Fruit fly (Drosophila melanogaster) whole organism, larva: ENCODE measurements around the gene PGRP-LA.

Source experiments
- noc ChIP-seq: fragments of 200-800 bp; sonication (Bioruptor generic); optimal IDR thresholded peaks from 3 replicates; lab custom pipeline; 2019; ENCODE audit warnings: missing biosample characterization, mild to moderate bottlenecking, missing genetic modification characterization, moderate library complexity

Gene PGRP-LA

dm6 chr3L:9333745-9334382 lies at the start of gene PGRP-LA:
Gene PGRP-LA (plus strand): TSS chr3L:9334332.
- TF ChIP-seq noc (tag; lab: Kevin White, UChicago), result no peak

- TF ChIP-seq noc (tag; lab: Kevin White, UChicago), result no peak
Observed at dm6 chr3L:9304393-9304792, 29.7 kb upstream of the PGRP-LA start.

dm6 chr3L:9335711-9336110 lies 1.6 kb downstream of the PGRP-LA start:
- TF ChIP-seq noc (tag; lab: Kevin White, UChicago), result peak; percentile 24

dm6 chr3L:9337942-9338468 lies 3.9 kb downstream of the PGRP-LA start:
- no peak for TF ChIP-seq noc (tag; lab: Kevin White, UChicago)

dm6 chr3L:9338510-9338909 lies 4.4 kb downstream of the PGRP-LA start, which contains the start of gene PGRP-LC:
Gene PGRP-LC (plus strand): TSS chr3L:9338810.
- TF ChIP-seq noc (tag; lab: Kevin White, UChicago), result no peak

dm6 chr3L:9339021-9339420 lies 4.9 kb downstream of the PGRP-LA start:
- peak; percentile 70 for TF ChIP-seq noc (tag; lab: Kevin White, UChicago)

- TF ChIP-seq noc (tag; lab: Kevin White, UChicago), result no peak
Observed at dm6 chr3L:9340232-9340631, 6.1 kb downstream of the PGRP-LA start.

- no peak for TF ChIP-seq noc (tag; lab: Kevin White, UChicago)
Observed at dm6 chr3L:9340839-9341238, 6.7 kb downstream of the PGRP-LA start.

- no peak for TF ChIP-seq noc (tag; lab: Kevin White, UChicago)
Observed at dm6 chr3L:9343963-9344362, 9.8 kb downstream of the PGRP-LA start.

dm6 chr3L:9345157-9345556 lies 11.0 kb downstream of the PGRP-LA start:
- TF ChIP-seq noc (tag; lab: Kevin White, UChicago), result no peak

dm6 chr3L:9349314-9349733 lies 15.2 kb downstream of the PGRP-LA start, which contains the start of gene PGRP-LF:
Gene PGRP-LF (plus strand): TSS chr3L:9349609.
- TF ChIP-seq noc (tag; lab: Kevin White, UChicago), result peak; percentile 52

dm6 chr3L:9353733-9354132 lies 19.6 kb downstream of the PGRP-LA start, which contains the start of gene CG32040:
Gene CG32040 (plus strand): TSS chr3L:9354033.
- TF ChIP-seq noc (tag; lab: Kevin White, UChicago), result no peak

- TF ChIP-seq noc (tag; lab: Kevin White, UChicago), result no peak
Observed at dm6 chr3L:9355555-9355954, 21.4 kb downstream of the PGRP-LA start.

dm6 chr3L:9356138-9356753 lies 22.1 kb downstream of the PGRP-LA start:
- TF ChIP-seq noc (tag; lab: Kevin White, UChicago), result no peak

dm6 chr3L:9357830-9358712 lies 23.9 kb downstream of the PGRP-LA start:
- peak; percentile 37 for TF ChIP-seq noc (tag; lab: Kevin White, UChicago)

- TF ChIP-seq noc (tag; lab: Kevin White, UChicago), result no peak
Observed at dm6 chr3L:9358713-9359040, 24.5 kb downstream of the PGRP-LA start, which contains the start of the genes UGP and Svip. Gene UGP (minus strand): TSS chr3L:9358935. Gene Svip (plus strand): TSS chr3L:9358999.
